Fruit fly (Drosophila melanogaster) whole organism, prepupa: ENCODE results near the gene ninaE.
A peak's percentile ranks its signal among the peaks of the same experiment; 100 is the strongest.

Experiments used
- CG10631 ChIP-seq: fragments of 200-800 bp; sonication (Bioruptor generic); optimal IDR thresholded peaks from 2 replicates; lab custom pipeline; 2016; ENCODE audit warnings: missing biosample characterization, missing genetic modification characterization
- CG10669 ChIP-seq: fragments of 200-800 bp; sonication (Bioruptor generic); optimal IDR thresholded peaks from 3 replicates; lab custom pipeline; 2018; ENCODE audit warnings: missing biosample characterization, mild to moderate bottlenecking, missing genetic modification characterization, moderate library complexity
- CG11762 ChIP-seq: fragments of 200-800 bp; sonication (Bioruptor generic); optimal IDR thresholded peaks from 3 replicates; lab custom pipeline; 2016; ENCODE audit warnings: missing biosample characterization, missing genetic modification characterization; ENCODE audit not compliant: insufficient read depth
- CG11902 ChIP-seq: fragments of 200-800 bp; sonication (Bioruptor generic); optimal IDR thresholded peaks from 3 replicates; lab custom pipeline; 2016; ENCODE audit warnings: missing biosample characterization, missing genetic modification characterization
- CG15336 ChIP-seq: fragments of 200-800 bp; sonication (Bioruptor generic); IDR thresholded peaks from 2 replicates; pipeline ENCODE4 v1.3.6; 2022; ENCODE audit warnings: missing biosample characterization, missing genetic modification characterization
- CG16779 ChIP-seq: fragments of 200-800 bp; sonication (Bioruptor generic); optimal IDR thresholded peaks from 3 replicates; lab custom pipeline; 2017; ENCODE audit warnings: missing biosample characterization, mild to moderate bottlenecking, missing genetic modification characterization
- CG32006 ChIP-seq: fragments of 200-800 bp; sonication (Bioruptor generic); optimal IDR thresholded peaks from 3 replicates; lab custom pipeline; 2017; ENCODE audit warnings: missing biosample characterization, mild to moderate bottlenecking, missing genetic modification characterization
- CG34406 ChIP-seq: fragments of 200-800 bp; sonication (Bioruptor generic); optimal IDR thresholded peaks from 3 replicates; lab custom pipeline; 2016; ENCODE audit warnings: missing biosample characterization, missing genetic modification characterization
- CG3919 ChIP-seq: fragments of 200-800 bp; sonication (Bioruptor generic); optimal IDR thresholded peaks from 3 replicates; lab custom pipeline; 2016; ENCODE audit warnings: missing biosample characterization, missing genetic modification characterization
- CG6163 ChIP-seq: fragments of 200-800 bp; sonication (Bioruptor generic); IDR thresholded peaks from 3 replicates; pipeline ENCODE4 v1.3.6; 2022; ENCODE audit warnings: missing biosample characterization, missing genetic modification characterization
- CG6276 ChIP-seq: fragments of 200-800 bp; sonication (Bioruptor generic); optimal IDR thresholded peaks from 2 replicates; lab custom pipeline; 2017; ENCODE audit warnings: missing biosample characterization, mild to moderate bottlenecking, missing genetic modification characterization
- CG7368 ChIP-seq: fragments of 200-800 bp; sonication (Bioruptor generic); optimal IDR thresholded peaks from 3 replicates; lab custom pipeline; 2016; ENCODE audit warnings: missing biosample characterization, missing genetic modification characterization
- CG8119 ChIP-seq: fragments of 200-800 bp; sonication (Bioruptor generic); IDR thresholded peaks from 3 replicates; pipeline ENCODE4 v1.3.6; 2022; ENCODE audit warnings: missing biosample characterization, missing genetic modification characterization
- CG8319 ChIP-seq: fragments of 200-800 bp; sonication (Bioruptor generic); optimal IDR thresholded peaks from 3 replicates; lab custom pipeline; 2016; ENCODE audit warnings: missing biosample characterization, missing genetic modification characterization
- CG8632 ChIP-seq: fragments of 200-800 bp; sonication (Bioruptor generic); optimal IDR thresholded peaks from 3 replicates; lab custom pipeline; 2016; ENCODE audit warnings: missing biosample characterization, missing genetic modification characterization
- CG9139 ChIP-seq: fragments of 200-800 bp; sonication (Bioruptor generic); optimal IDR thresholded peaks from 3 replicates; lab custom pipeline; 2017; ENCODE audit warnings: missing biosample characterization, mild to moderate bottlenecking, missing genetic modification characterization
- Eip75B ChIP-seq: fragments of 200-800 bp; sonication (Bioruptor generic); optimal IDR thresholded peaks from 3 replicates; lab custom pipeline; 2016; ENCODE audit warnings: missing biosample characterization, missing genetic modification characterization
- Eip78C ChIP-seq: fragments of 200-800 bp; sonication (Bioruptor generic); peaks from one replicate; lab custom pipeline; 2016; ENCODE audit warnings: missing biosample characterization, missing genetic modification characterization
- Eip93F ChIP-seq: fragments of 200-800 bp; sonication (Bioruptor generic); optimal IDR thresholded peaks from 2 replicates; lab custom pipeline; 2016; ENCODE audit warnings: missing biosample characterization, mild to moderate bottlenecking, missing genetic modification characterization
- Ets21C ChIP-seq: fragments of 200-800 bp; sonication (Bioruptor generic); optimal IDR thresholded peaks from 3 replicates; lab custom pipeline; 2016; ENCODE audit warnings: missing biosample characterization, missing genetic modification characterization
- Gug ChIP-seq: fragments of 200-800 bp; sonication (Bioruptor generic); IDR thresholded peaks from 2 replicates; pipeline ENCODE4 v1.3.6; 2022; ENCODE audit warnings: missing biosample characterization, missing genetic modification characterization
- Hr4 ChIP-seq: fragments of 200-800 bp; sonication (Bioruptor generic); optimal IDR thresholded peaks from 3 replicates; lab custom pipeline; 2016; ENCODE audit warnings: missing biosample characterization, missing genetic modification characterization
- Met ChIP-seq: fragments of 200-800 bp; sonication (Bioruptor generic); optimal IDR thresholded peaks from 3 replicates; lab custom pipeline; 2016; ENCODE audit warnings: missing biosample characterization, missing genetic modification characterization
- OdsH ChIP-seq: fragments of 200-800 bp; sonication (Bioruptor generic); optimal IDR thresholded peaks from 3 replicates; lab custom pipeline; 2016; ENCODE audit warnings: missing biosample characterization, missing genetic modification characterization
- Sox102F ChIP-seq: fragments of 200-800 bp; sonication (Bioruptor generic); optimal IDR thresholded peaks from 2 replicates; lab custom pipeline; 2016; ENCODE audit warnings: missing biosample characterization, mild to moderate bottlenecking, missing genetic modification characterization
- Sox14 ChIP-seq: fragments of 200-800 bp; sonication (Bioruptor generic); optimal IDR thresholded peaks from 3 replicates; lab custom pipeline; 2016; ENCODE audit warnings: missing biosample characterization, missing genetic modification characterization
- achi ChIP-seq: fragments of 200-800 bp; sonication (Bioruptor generic); optimal IDR thresholded peaks from 3 replicates; lab custom pipeline; 2016; ENCODE audit warnings: missing biosample characterization, missing genetic modification characterization
- acj6 ChIP-seq: fragments of 200-800 bp; sonication (Bioruptor generic); optimal IDR thresholded peaks from 3 replicates; lab custom pipeline; 2016; ENCODE audit warnings: missing biosample characterization, missing genetic modification characterization
- dsx ChIP-seq: fragments of 200-800 bp; optimal IDR thresholded peaks from 3 replicates; lab custom pipeline; 2019; ENCODE audit warnings: missing biosample characterization, mild to moderate bottlenecking, missing genetic modification characterization, moderate library complexity; ENCODE audit not compliant: poor library complexity, severe bottlenecking
- eg ChIP-seq: fragments of 200-800 bp; sonication (Bioruptor generic); IDR thresholded peaks from 3 replicates; pipeline ENCODE4 v1.3.6; 2022; ENCODE audit warnings: missing biosample characterization, missing genetic modification characterization
- esn ChIP-seq: fragments of 200-800 bp; sonication (Bioruptor generic); optimal IDR thresholded peaks from 2 replicates; lab custom pipeline; 2016; ENCODE audit warnings: missing biosample characterization, mild to moderate bottlenecking, missing genetic modification characterization, moderate library complexity
- fkh ChIP-seq: fragments of 200-800 bp; sonication (Bioruptor generic); optimal IDR thresholded peaks from 3 replicates; lab custom pipeline; 2017; ENCODE audit warnings: missing biosample characterization, mild to moderate bottlenecking, missing genetic modification characterization, moderate library complexity
- net ChIP-seq: fragments of 200-800 bp; sonication (Bioruptor generic); optimal IDR thresholded peaks from 3 replicates; lab custom pipeline; 2016; ENCODE audit warnings: missing biosample characterization, missing genetic modification characterization
- pdm3 ChIP-seq: fragments of 200-800 bp; sonication (Bioruptor generic); optimal IDR thresholded peaks from 3 replicates; lab custom pipeline; 2016; ENCODE audit warnings: missing biosample characterization, missing genetic modification characterization
- salr ChIP-seq, 2 experiments: fragments of 200-800 bp; sonication (Bioruptor generic); optimal IDR thresholded peaks; 3 replicates each; lab custom pipeline; 2016 to 2018; ENCODE audit warnings: missing biosample characterization in 2 of 2, missing genetic modification characterization in 2 of 2, mild to moderate bottlenecking in 1 of 2
- ss ChIP-seq, 2 experiments: fragments of 200-800 bp; sonication (Bioruptor generic); optimal IDR thresholded peaks; 2 replicates in 1 of 2; 3 replicates in 1 of 2; lab custom pipeline; 2017 to 2018; ENCODE audit warnings: mild to moderate bottlenecking in 2 of 2, missing biosample characterization in 2 of 2, missing genetic modification characterization in 2 of 2, moderate library complexity in 1 of 2
- svp ChIP-seq: fragments of 200-800 bp; sonication (Bioruptor generic); peaks from one replicate; lab custom pipeline; 2016; ENCODE audit warnings: missing biosample characterization, missing genetic modification characterization
- topi ChIP-seq: fragments of 200-800 bp; sonication (Bioruptor generic); optimal IDR thresholded peaks from 3 replicates; lab custom pipeline; 2016; ENCODE audit warnings: missing biosample characterization, missing genetic modification characterization
- vri ChIP-seq: fragments of 200-800 bp; sonication (Bioruptor generic); optimal IDR thresholded peaks from 3 replicates; lab custom pipeline; 2016; ENCODE audit warnings: missing biosample characterization, mild to moderate bottlenecking, missing genetic modification characterization

The ninaE gene

DNA sequence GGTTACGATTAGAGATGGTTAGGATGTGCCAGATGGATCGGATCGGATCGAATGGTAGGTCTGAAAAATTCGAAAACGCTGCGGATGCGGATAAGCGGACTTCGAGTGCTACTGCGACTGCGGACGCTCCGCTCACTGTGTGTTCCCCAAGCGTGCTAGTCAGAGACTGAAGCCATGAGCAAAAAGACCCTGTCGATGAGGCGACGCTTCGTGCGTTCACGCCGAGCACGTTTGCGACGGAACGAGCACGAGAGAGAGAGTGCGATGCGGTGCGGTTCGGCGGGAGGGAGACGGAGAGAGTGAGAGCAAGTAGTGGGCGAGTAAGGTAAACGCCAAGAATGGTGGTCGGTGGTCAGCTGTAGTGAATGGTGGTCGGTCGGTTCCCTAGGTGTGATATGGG is 51.3 kb downstream of the ninaE start, which contains the start of gene bnl:
Gene bnl (minus strand): TSS at position 131 of the 400 bp plus-strand sequence.
- TF ChIP-seq CG11762 (peak; percentile 6), Eip93F (GFP tag; lab: Kevin White, UChicago) (no peak), CG11902 (no peak), esn (GFP tag; lab: Kevin White, UChicago) (peak; percentile 38), salr (GFP tag; optimal IDR thresholded peaks at IDR 0.05; lab: Kevin White, UChicago) (peak in 1 of 2 experiments; percentile 22), CG7368 (GFP tag; lab: Kevin White, UChicago) (peak; percentile 52), Sox102F (GFP tag; lab: Kevin White, UChicago) (peak; percentile 69), Eip78C (GFP tag; lab: Kevin White, UChicago) (peak; percentile 82), CG8119 (GFP tag; lab: Robert Waterston, UW) (peak; percentile 61; the same call in 1 of the 3 replicates), Ets21C (no peak), CG8319 (GFP tag; lab: Kevin White, UChicago) (no peak), OdsH (GFP tag; lab: Kevin White, UChicago) (peak; percentile 6), CG3919 (GFP tag; lab: Kevin White, UChicago) (peak; percentile 67), CG32006 (peak; percentile 34), svp (GFP tag; lab: Kevin White, UChicago) (peak; percentile 80), CG10669 (GFP tag; lab: Kevin White, UChicago) (peak; percentile 45), CG15336 (GFP tag; lab: Robert Waterston, UW) (peak; percentile 64), CG6276 (GFP tag; lab: Kevin White, UChicago) (peak; percentile 54), achi (GFP tag; lab: Kevin White, UChicago) (peak; percentile 42), dsx (peak; percentile 67), CG9139 (peak; percentile 64), CG34406 (GFP tag; lab: Kevin White, UChicago) (no peak), fkh (GFP tag; lab: Kevin White, UChicago) (peak; percentile 57), net (GFP tag; lab: Kevin White, UChicago) (peak; percentile 68), Gug (0 out of 2 replicates have a peak, but pooled peaks have one; percentile 16), CG16779 (peak; percentile 31), CG8632 (GFP tag; lab: Kevin White, UChicago) (peak; percentile 18), Met (GFP tag; lab: Kevin White, UChicago) (peak; percentile 35), ss (GFP tag; optimal IDR thresholded peaks at IDR 0.05; lab: Kevin White, UChicago) (peak in 1 of 2 experiments; percentile 63), vri (GFP tag; lab: Kevin White, UChicago) (peak; percentile 51), topi (GFP tag; lab: Kevin White, UChicago) (peak; percentile 47), acj6 (GFP tag; lab: Kevin White, UChicago) (no peak), CG6163 (GFP tag; lab: Robert Waterston, UW) (peak; percentile 80), eg (GFP tag; lab: Robert Waterston, UW) (peak; percentile 82), Hr4 (GFP tag; lab: Kevin White, UChicago) (no peak), Eip75B (peak; percentile 20), CG10631 (GFP tag; lab: Kevin White, UChicago) (no peak), pdm3 (GFP tag; lab: Kevin White, UChicago) (peak; percentile 28), Sox14 (GFP tag; lab: Kevin White, UChicago) (peak; percentile 46)
